Worm (Caenorhabditis elegans): Measurements from ENCODE around the gene ZK84.1.

ZK84.1 gene

DNA sequence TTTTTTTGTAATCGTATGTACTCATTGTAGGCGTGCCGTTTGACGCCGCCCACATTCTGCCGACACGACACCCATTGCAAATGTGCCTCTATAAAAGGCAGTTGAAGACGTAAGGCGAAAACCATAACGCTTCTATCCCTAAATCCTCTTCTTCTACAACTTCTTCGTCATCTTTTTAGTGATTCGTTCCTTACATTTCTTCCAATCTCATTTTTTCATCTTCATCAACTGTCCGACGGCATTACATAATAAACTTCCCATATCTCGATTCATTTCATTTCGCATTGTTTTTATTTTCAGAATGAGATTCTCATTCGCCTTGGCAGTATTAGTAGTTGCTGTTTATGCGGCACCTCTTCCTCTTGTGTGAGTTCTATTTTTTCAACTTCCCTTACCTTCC, at the start of gene ZK84.1:
TSS of gene ZK84.1 (plus strand) at position 301 of the 400 bp plus-strand sequence.
- TF ChIP-seq eor-1 (tag; optimal IDR thresholded peaks at IDR 0.05) = no peak
- no peak for TF ChIP-seq sea-2 (GFP tag; optimal IDR thresholded peaks at IDR 0.05)
- TF ChIP-seq ztf-11 (tag; optimal IDR thresholded peaks at IDR 0.05) = no peak
- no peak for TF ChIP-seq mml-1 (tag; optimal IDR thresholded peaks at IDR 0.05)
- TF ChIP-seq ZK546.5 (tag; optimal IDR thresholded peaks at IDR 0.05) = no peak
- TF ChIP-seq ceh-16 (tag; optimal IDR thresholded peaks at IDR 0.05) = no peak
- no peak for TF ChIP-seq fkh-2 (tag; optimal IDR thresholded peaks at IDR 0.05)

DNA sequence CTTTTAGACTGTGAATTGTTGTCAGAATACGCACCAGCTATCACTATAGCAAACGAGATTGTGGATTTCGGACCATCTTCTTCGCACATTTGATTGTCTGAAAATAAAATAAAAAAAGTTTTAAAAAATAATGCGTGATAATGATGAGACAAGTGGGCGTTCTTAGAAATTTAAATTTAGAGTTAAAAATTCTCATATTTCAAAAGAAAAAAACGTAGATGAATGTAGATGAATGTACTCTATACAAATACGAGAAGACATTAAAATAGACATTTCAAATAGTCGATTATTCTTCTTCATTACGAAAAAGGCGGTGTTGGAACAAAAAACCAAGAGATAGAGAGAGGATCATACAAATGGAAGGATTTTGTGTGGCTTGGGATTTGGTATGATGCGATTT, 45.6 kb upstream of the ZK84.1 start, which contains the start of gene B0034.5:
TSS of gene B0034.5 (minus strand) at position 101 of the 400 bp plus-strand sequence.
- TF ChIP-seq ceh-28 (tag; optimal IDR thresholded peaks at IDR 0.05) = no peak
- TF ChIP-seq nhr-76 (tag; optimal IDR thresholded peaks at IDR 0.05) = no peak
- no peak for TF ChIP-seq fos-1 (tag; optimal IDR thresholded peaks at IDR 0.05)
- TF ChIP-seq eor-1 (tag; optimal IDR thresholded peaks at IDR 0.05) = no peak
- no peak for TF ChIP-seq sea-2 (GFP tag; optimal IDR thresholded peaks at IDR 0.05)
- TF ChIP-seq nhr-28 (tag; optimal IDR thresholded peaks at IDR 0.05) = no peak
- TF ChIP-seq mml-1 (tag; optimal IDR thresholded peaks at IDR 0.05) = no peak

ce11 chrII:5988224-5988623, 32.2 kb upstream of the ZK84.1 start, which contains the start of gene ins-2:
ins-2 (plus strand) TSS chrII:5988524.
- TF ChIP-seq ztf-11 (tag; optimal IDR thresholded peaks at IDR 0.05) (no peak), snpc-4 (tag; optimal IDR thresholded peaks at IDR 0.05) (no peak), mdl-1 (tag; optimal IDR thresholded peaks at IDR 0.05) (no peak)

DNA sequence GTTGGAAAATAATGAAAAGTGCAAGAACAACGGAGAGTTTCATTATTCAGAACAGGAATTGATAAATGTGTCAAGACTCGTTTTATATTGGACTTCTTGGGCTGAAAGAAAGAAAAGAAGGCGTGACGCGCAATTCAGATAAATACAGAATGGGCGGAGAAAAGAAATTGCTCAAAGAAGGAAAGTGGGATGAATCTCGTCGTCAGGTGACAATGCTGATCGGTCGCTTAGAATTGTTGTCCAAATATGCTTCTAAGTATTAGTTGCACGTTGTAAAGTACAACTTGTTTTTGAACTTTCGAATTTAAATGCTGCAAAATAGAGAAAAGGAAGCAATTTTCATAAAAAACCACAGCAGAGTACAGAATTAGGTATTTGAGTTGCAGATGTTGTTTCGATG, 29.8 kb upstream of the ZK84.1 start, which contains the start of gene ins-3:
TSS of gene ins-3 (minus strand) at position 101 of the 400 bp plus-strand sequence.
- TF ChIP-seq lin-39 (tag; optimal IDR thresholded peaks at IDR 0.05) (no peak), ceh-28 (tag; optimal IDR thresholded peaks at IDR 0.05) (no peak), elt-1 (tag; optimal IDR thresholded peaks at IDR 0.05) (no peak), ceh-9 (tag; optimal IDR thresholded peaks at IDR 0.05) (no peak), egl-27 (tag; optimal IDR thresholded peaks at IDR 0.05) (no peak), hmg-11 (tag; optimal IDR thresholded peaks at IDR 0.05) (no peak), skn-1 (tag; optimal IDR thresholded peaks at IDR 0.05) (no peak), lsy-12 (tag; optimal IDR thresholded peaks at IDR 0.05) (no peak), lin-15B (tag; optimal IDR thresholded peaks at IDR 0.05) (no peak), ama-1 (optimal IDR thresholded peaks at IDR 0.05) (no peak), nhr-12 (tag; optimal IDR thresholded peaks at IDR 0.05) (no peak), nhr-77 (tag; optimal IDR thresholded peaks at IDR 0.05) (no peak), nfya-1 (tag; optimal IDR thresholded peaks at IDR 0.05; ENCODE audit: insufficient read depth) (no peak), nhr-43 (tag; optimal IDR thresholded peaks at IDR 0.05; ENCODE audit: poor library complexity, severe bottlenecking) (no peak), mdl-1 (tag; optimal IDR thresholded peaks at IDR 0.05) (no peak)

DNA sequence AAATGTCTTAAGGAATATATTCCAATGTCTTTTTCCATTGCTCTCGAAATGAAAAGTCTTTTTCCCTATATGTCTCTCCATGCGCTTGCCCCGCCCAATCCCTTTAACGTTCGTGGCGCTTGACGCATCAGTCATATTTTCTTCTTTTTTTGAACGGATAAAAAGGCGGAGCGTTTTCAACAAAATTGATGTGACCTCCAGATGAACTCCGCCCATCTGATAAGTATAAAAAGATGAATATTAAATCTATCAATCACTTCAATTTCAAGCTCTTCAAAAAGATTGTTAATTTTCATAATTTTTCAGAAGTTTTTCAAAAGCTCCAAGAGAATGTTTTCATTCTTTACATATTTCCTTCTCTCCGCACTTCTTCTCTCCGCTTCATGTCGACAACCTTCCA, 24.4 kb upstream of the ZK84.1 start, which contains the start of gene ins-4:
TSS of gene ins-4 (plus strand) at position 301 of the 400 bp plus-strand sequence.
- TF ChIP-seq nhr-77 (tag; optimal IDR thresholded peaks at IDR 0.05) = no peak
- no peak for TF ChIP-seq ceh-16 (tag; optimal IDR thresholded peaks at IDR 0.05)
- no peak for TF ChIP-seq R02D3.7 (tag; optimal IDR thresholded peaks at IDR 0.05)
- no peak for TF ChIP-seq ztf-11 (tag; optimal IDR thresholded peaks at IDR 0.05)
- no peak for TF ChIP-seq tbx-2 (tag; optimal IDR thresholded peaks at IDR 0.05)
- TF ChIP-seq eor-1 (tag; optimal IDR thresholded peaks at IDR 0.05) = no peak

DNA sequence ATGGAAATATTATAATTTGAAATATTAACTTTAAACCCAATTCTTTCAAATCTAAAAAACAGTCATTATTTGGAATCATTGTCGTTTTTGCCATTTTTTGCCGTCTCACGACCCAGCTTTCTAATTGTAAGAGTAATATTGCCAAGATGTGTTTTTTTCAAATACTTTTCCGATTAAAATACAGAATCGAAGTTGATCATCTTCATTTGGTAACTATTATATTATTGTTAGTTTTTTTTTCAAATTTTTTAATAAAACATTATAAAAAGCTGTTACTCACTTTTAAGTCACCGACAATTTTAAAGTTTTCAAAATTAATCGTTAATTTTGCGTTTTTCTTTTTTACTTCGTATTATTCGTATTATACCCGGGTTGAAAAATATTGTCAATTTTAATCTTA, 23.2 kb upstream of the ZK84.1 start, which contains the start of gene ins-5:
TSS of gene ins-5 (plus strand) at position 301 of the 400 bp plus-strand sequence.
- no peak for TF ChIP-seq ceh-28 (tag; optimal IDR thresholded peaks at IDR 0.05)
- TF ChIP-seq fos-1 (tag; optimal IDR thresholded peaks at IDR 0.05) = no peak
- no peak for TF ChIP-seq tbx-2 (tag; optimal IDR thresholded peaks at IDR 0.05)
- no peak for TF ChIP-seq ceh-82 (tag; optimal IDR thresholded peaks at IDR 0.05)
- TF ChIP-seq nhr-23 (tag; optimal IDR thresholded peaks at IDR 0.05) = no peak
- TF ChIP-seq jun-1 (tag; optimal IDR thresholded peaks at IDR 0.05) = no peak
- TF ChIP-seq nhr-28 (tag; optimal IDR thresholded peaks at IDR 0.05) = no peak
- no peak for TF ChIP-seq snpc-4 (tag; optimal IDR thresholded peaks at IDR 0.05)
- no peak for TF ChIP-seq skn-1 (tag; optimal IDR thresholded peaks at IDR 0.05)
- no peak for TF ChIP-seq nhr-67 (tag; optimal IDR thresholded peaks at IDR 0.05)
- no peak for TF ChIP-seq R02D3.7 (tag; optimal IDR thresholded peaks at IDR 0.05)
- no peak for TF ChIP-seq nhr-76 (tag; optimal IDR thresholded peaks at IDR 0.05)
- no peak for TF ChIP-seq lsy-12 (tag; optimal IDR thresholded peaks at IDR 0.05)
- TF ChIP-seq eor-1 (tag; optimal IDR thresholded peaks at IDR 0.05) = no peak
- no peak for TF ChIP-seq elt-1 (tag; optimal IDR thresholded peaks at IDR 0.05)
- TF ChIP-seq elt-2 (tag; optimal IDR thresholded peaks at IDR 0.05) = no peak
- TF ChIP-seq nhr-77 (tag; optimal IDR thresholded peaks at IDR 0.05) = no peak
